Comparison of ENCODE assay signal across 1 fruit fly cellular context in the genomic region with DNA sequence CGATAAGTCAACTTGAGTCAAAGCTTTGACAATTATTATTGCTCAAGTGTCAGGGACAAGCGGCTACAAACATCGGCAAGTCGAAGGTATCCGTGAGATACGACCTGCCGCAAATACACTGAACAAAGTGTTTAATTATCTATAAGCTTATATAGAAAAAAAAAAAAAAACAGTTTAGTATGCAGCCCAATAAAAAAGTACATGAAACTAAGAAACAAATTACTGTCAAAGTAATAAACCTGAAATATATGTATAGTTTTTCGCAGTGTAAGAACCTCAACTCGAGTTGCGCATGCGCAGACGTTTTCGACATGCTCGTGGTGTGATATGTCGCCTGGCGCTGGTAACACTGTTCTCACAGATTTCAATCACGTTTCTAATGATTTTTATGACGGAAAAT.
TF ChIP-seq lines count a peak whose summit lies in the region.

No protein-coding gene starts in this region.

TF ChIP-seq in whole organism, embryonic, 481 proteins besides CTCF, POLR2A, EP300 and RAD21 (continued from another document and continues in another):
- TF ChIP-seq sens (GFP tag; lab: Kevin White, UChicago) = peak; percentile 88
- peak; percentile 15 for TF ChIP-seq twi (tag; optimal IDR thresholded peaks at IDR 0.05; lab: Kevin White, UChicago)
- TF ChIP-seq vnd (GFP tag; IDR thresholded peaks at IDR 0.05; lab: Robert Waterston, UW; ENCODE audit: partially characterized antibody) = no peak
- no peak for TF ChIP-seq CG15073 (GFP tag; optimal IDR thresholded peaks at IDR 0.05; lab: Kevin White, UChicago)
- TF ChIP-seq fd102C (GFP tag; optimal IDR thresholded peaks at IDR 0.05; lab: Kevin White, UChicago) = peak; percentile 68
- peak; percentile 46 for TF ChIP-seq CG10267 (tag; optimal IDR thresholded peaks at IDR 0.05; lab: Kevin White, UChicago)
- TF ChIP-seq CG4820 (GFP tag; optimal IDR thresholded peaks at IDR 0.05; lab: Kevin White, UChicago) = peak; percentile 56
- no peak for TF ChIP-seq lov (optimal IDR thresholded peaks at IDR 0.05; lab: Kevin White, UChicago)
- 0 out of 3 replicates have a peak, but pooled peaks have one; percentile 36 for TF ChIP-seq lov (GFP tag; IDR thresholded peaks at IDR 0.05; lab: Robert Waterston, UW)
- TF ChIP-seq lmd (GFP tag; IDR thresholded peaks at IDR 0.05; lab: Robert Waterston, UW) = 0 out of 2 replicates have a peak, but pooled peaks have one; percentile 29
- TF ChIP-seq CG12942 (GFP tag; optimal IDR thresholded peaks at IDR 0.05; lab: Kevin White, UChicago) = peak; percentile 10
- TF ChIP-seq pnt (GFP tag; optimal IDR thresholded peaks at IDR 0.05; lab: Kevin White, UChicago) = peak; percentile 36
- TF ChIP-seq sob (GFP tag; IDR thresholded peaks at IDR 0.05; lab: Robert Waterston, UW) = peak; percentile 55; the same call in 1 of the 2 replicates
- TF ChIP-seq trem (tag; optimal IDR thresholded peaks at IDR 0.05; lab: Kevin White, UChicago) = peak; percentile 30
- no peak for TF ChIP-seq CG14965 (GFP tag; optimal IDR thresholded peaks at IDR 0.05; lab: Kevin White, UChicago; ENCODE audit: borderline replicate concordance)
- TF ChIP-seq CG13775 (GFP tag; optimal IDR thresholded peaks at IDR 0.05; lab: Kevin White, UChicago) = peak; percentile 67
- TF ChIP-seq D (optimal IDR thresholded peaks at IDR 0.05; lab: Kevin White, UChicago) = no peak
- peak; percentile 41 for TF ChIP-seq D (GFP tag; optimal IDR thresholded peaks at IDR 0.05; lab: Kevin White, UChicago)
- TF ChIP-seq CG15479 (GFP tag; optimal IDR thresholded peaks at IDR 0.05; lab: Kevin White, UChicago) = peak; percentile 29
- peak; percentile 43 for TF ChIP-seq gcm (GFP tag; optimal IDR thresholded peaks at IDR 0.05; lab: Kevin White, UChicago)
- peak; percentile 54 for TF ChIP-seq CG30431 (GFP tag; optimal IDR thresholded peaks at IDR 0.05; lab: Kevin White, UChicago)
- no peak for TF ChIP-seq odd (GFP tag; optimal IDR thresholded peaks at IDR 0.05; lab: Kevin White, UChicago)
- TF ChIP-seq CG14860 (GFP tag; IDR thresholded peaks at IDR 0.05; lab: Robert Waterston, UW; ENCODE audit: partially characterized antibody) = no peak
- TF ChIP-seq shn (GFP tag; optimal IDR thresholded peaks at IDR 0.05; lab: Kevin White, UChicago) = no peak
- no peak for TF ChIP-seq sc (optimal IDR thresholded peaks at IDR 0.05; lab: Kevin White, UChicago)
- peak; percentile 59 for TF ChIP-seq sc (GFP tag; optimal IDR thresholded peaks at IDR 0.05; lab: Kevin White, UChicago)
- peak; percentile 44; the same call in 1 of the 2 replicates for TF ChIP-seq slbo (GFP tag; IDR thresholded peaks at IDR 0.05; lab: Robert Waterston, UW)
- peak; percentile 26 for TF ChIP-seq CG8924 (tag; optimal IDR thresholded peaks at IDR 0.05; lab: Kevin White, UChicago)
- peak; percentile 49 for TF ChIP-seq CG7556 (GFP tag; optimal IDR thresholded peaks at IDR 0.05; lab: Kevin White, UChicago)
- TF ChIP-seq CG16815 (GFP tag; optimal IDR thresholded peaks at IDR 0.05; lab: Kevin White, UChicago) = peak; percentile 56
- TF ChIP-seq CG2712 (tag; optimal IDR thresholded peaks at IDR 0.05; lab: Kevin White, UChicago) = peak; percentile 68
- peak; percentile 77 for TF ChIP-seq Ets65A (GFP tag; lab: Kevin White, UChicago)
- TF ChIP-seq salm (tag; optimal IDR thresholded peaks at IDR 0.05; lab: Kevin White, UChicago) = peak; percentile 30
- no peak for TF ChIP-seq CG13624 (GFP tag; optimal IDR thresholded peaks at IDR 0.05; lab: Kevin White, UChicago)
- peak in 1 of 3 experiments; percentile 82 for TF ChIP-seq lola (GFP tag; optimal IDR thresholded peaks at IDR 0.05; lab: Kevin White, UChicago)
- peak; percentile 24 for TF ChIP-seq ATbp (GFP tag; optimal IDR thresholded peaks at IDR 0.05; lab: Kevin White, UChicago)
- TF ChIP-seq H2.0 (GFP tag; IDR thresholded peaks at IDR 0.05; lab: Robert Waterston, UW) = 0 out of 2 replicates have a peak, but pooled peaks have one; percentile 33
- peak in 1 of 2 experiments; percentile 42 for TF ChIP-seq dpn (GFP tag; optimal IDR thresholded peaks at IDR 0.05; lab: Kevin White, UChicago)
- no peak for TF ChIP-seq pzg (GFP tag; optimal IDR thresholded peaks at IDR 0.05; lab: Kevin White, UChicago)
- TF ChIP-seq Usf (GFP tag; optimal IDR thresholded peaks at IDR 0.05; lab: Kevin White, UChicago) = peak; percentile 2
- TF ChIP-seq sug (tag; optimal IDR thresholded peaks at IDR 0.05; lab: Kevin White, UChicago) = no peak
- TF ChIP-seq CG8944 (GFP tag; optimal IDR thresholded peaks at IDR 0.05; lab: Kevin White, UChicago) = peak; percentile 12
- peak; percentile 42 for TF ChIP-seq CG4424 (GFP tag; optimal IDR thresholded peaks at IDR 0.05; lab: Kevin White, UChicago)
- TF ChIP-seq zf30C (GFP tag; optimal IDR thresholded peaks at IDR 0.05; lab: Kevin White, UChicago) = peak; percentile 35
- TF ChIP-seq CG4404 (GFP tag; IDR thresholded peaks at IDR 0.05; lab: Robert Waterston, UW) = peak; percentile 60
- TF ChIP-seq CG13424 (tag; optimal IDR thresholded peaks at IDR 0.05; lab: Kevin White, UChicago) = peak; percentile 37
- no peak for TF ChIP-seq HLH4C (GFP tag; IDR thresholded peaks at IDR 0.05; lab: Robert Waterston, UW; ENCODE audit: partially characterized antibody)
- TF ChIP-seq MTF-1 (GFP tag; optimal IDR thresholded peaks at IDR 0.05; lab: Kevin White, UChicago; ENCODE audit: borderline replicate concordance) = no peak
- peak; percentile 10 for TF ChIP-seq CG12236 (GFP tag; optimal IDR thresholded peaks at IDR 0.05; lab: Kevin White, UChicago)
- TF ChIP-seq Bdp1 (GFP tag; optimal IDR thresholded peaks at IDR 0.05; lab: Kevin White, UChicago) = peak; percentile 10
- peak; percentile 3 for TF ChIP-seq CG18619 (GFP tag; optimal IDR thresholded peaks at IDR 0.05; lab: Kevin White, UChicago)
- no peak for TF ChIP-seq Trl (optimal IDR thresholded peaks at IDR 0.05; lab: Kevin White, UChicago)
- TF ChIP-seq Trl (GFP tag; optimal IDR thresholded peaks at IDR 0.05; lab: Kevin White, UChicago) = no peak
- TF ChIP-seq CG9609 (GFP tag; optimal IDR thresholded peaks at IDR 0.05; lab: Kevin White, UChicago) = peak; percentile 35
- peak; percentile 38; the same call in 1 of the 3 replicates for TF ChIP-seq otp (GFP tag; IDR thresholded peaks at IDR 0.05; lab: Robert Waterston, UW)
- no peak for TF ChIP-seq CG3065 (GFP tag; optimal IDR thresholded peaks at IDR 0.05; lab: Kevin White, UChicago)
- TF ChIP-seq hb (GFP tag; IDR thresholded peaks at IDR 0.05; lab: Robert Waterston, UW; ENCODE audit: partially characterized antibody) = no peak
- peak; percentile 29 for TF ChIP-seq grn (GFP tag; optimal IDR thresholded peaks at IDR 0.05; lab: Kevin White, UChicago)
- peak; percentile 82 for TF ChIP-seq ara (GFP tag; IDR thresholded peaks at IDR 0.05; lab: Robert Waterston, UW)
- TF ChIP-seq CG8388 (GFP tag; optimal IDR thresholded peaks at IDR 0.05; lab: Kevin White, UChicago) = peak; percentile 71
- no peak for TF ChIP-seq trh (GFP tag; optimal IDR thresholded peaks at IDR 0.05; lab: Kevin White, UChicago)
- TF ChIP-seq Camta (GFP tag; optimal IDR thresholded peaks at IDR 0.05; lab: Kevin White, UChicago) = no peak
- 0 out of 2 replicates have a peak, but pooled peaks have one; percentile 8 for TF ChIP-seq CG32772 (GFP tag; IDR thresholded peaks at IDR 0.05; lab: Robert Waterston, UW)
- TF ChIP-seq CG10462 (GFP tag; optimal IDR thresholded peaks at IDR 0.05; lab: Kevin White, UChicago) = peak; percentile 51
- peak; percentile 57 for TF ChIP-seq CG2202 (tag; optimal IDR thresholded peaks at IDR 0.05; lab: Kevin White, UChicago)
- no peak for TF ChIP-seq CG2678 (tag; optimal IDR thresholded peaks at IDR 0.05; lab: Kevin White, UChicago)
- TF ChIP-seq CG9215 (GFP tag; IDR thresholded peaks at IDR 0.05; lab: Robert Waterston, UW) = no peak
- no peak for TF ChIP-seq ham (GFP tag; IDR thresholded peaks at IDR 0.05; lab: Robert Waterston, UW)
- TF ChIP-seq pho (GFP tag; optimal IDR thresholded peaks at IDR 0.05; lab: Kevin White, UChicago) = no peak
- peak; percentile 70 for TF ChIP-seq vvl (GFP tag; IDR thresholded peaks at IDR 0.05; lab: Robert Waterston, UW)
- TF ChIP-seq gem (tag; optimal IDR thresholded peaks at IDR 0.05; lab: Kevin White, UChicago) = peak; percentile 80
- no peak for TF ChIP-seq Ets97D (GFP tag; optimal IDR thresholded peaks at IDR 0.05; lab: Kevin White, UChicago)
- TF ChIP-seq zen2 (GFP tag; IDR thresholded peaks at IDR 0.05; lab: Robert Waterston, UW; ENCODE audit: partially characterized antibody) = no peak
- no peak for TF ChIP-seq Dll (GFP tag; IDR thresholded peaks at IDR 0.05; lab: Robert Waterston, UW; ENCODE audit: partially characterized antibody)
- peak; percentile 50 for TF ChIP-seq CG10209 (GFP tag; optimal IDR thresholded peaks at IDR 0.05; lab: Kevin White, UChicago)
- TF ChIP-seq Sry-β (GFP tag; optimal IDR thresholded peaks at IDR 0.05; lab: Kevin White, UChicago) = no peak
- TF ChIP-seq tap (tag; optimal IDR thresholded peaks at IDR 0.05; lab: Kevin White, UChicago) = no peak
- TF ChIP-seq bsh (GFP tag; optimal IDR thresholded peaks at IDR 0.05; lab: Kevin White, UChicago) = peak in 1 of 2 experiments; percentile 83
- TF ChIP-seq CG30403 (GFP tag; optimal IDR thresholded peaks at IDR 0.05; lab: Kevin White, UChicago) = peak; percentile 61
- no peak for TF ChIP-seq CG14050 (GFP tag; IDR thresholded peaks at IDR 0.05; lab: Robert Waterston, UW)
- peak; percentile 57 for TF ChIP-seq bab2 (GFP tag; optimal IDR thresholded peaks at IDR 0.05; lab: Kevin White, UChicago)
- no peak for TF ChIP-seq CG10654 (GFP tag; optimal IDR thresholded peaks at IDR 0.05; lab: Kevin White, UChicago)
- no peak for TF ChIP-seq CG2199 (GFP tag; IDR thresholded peaks at IDR 0.05; lab: Robert Waterston, UW)
- TF ChIP-seq Mad (GFP tag; optimal IDR thresholded peaks at IDR 0.05; lab: Kevin White, UChicago) = peak; percentile 17
- TF ChIP-seq ken (GFP tag; IDR thresholded peaks at IDR 0.05; lab: Robert Waterston, UW) = peak; percentile 66; the same call in 1 of the 3 replicates
- no peak for TF ChIP-seq Sry-δ (GFP tag; optimal IDR thresholded peaks at IDR 0.05; lab: Kevin White, UChicago)
- no peak for TF ChIP-seq Deaf1 (tag; optimal IDR thresholded peaks at IDR 0.05; lab: Kevin White, UChicago)
- TF ChIP-seq Ssrp (tag; optimal IDR thresholded peaks at IDR 0.05; lab: Kevin White, UChicago) = peak; percentile 54
- peak; percentile 2 for TF ChIP-seq CG2116 (GFP tag; optimal IDR thresholded peaks at IDR 0.05; lab: Kevin White, UChicago)
- TF ChIP-seq CoRest (tag; optimal IDR thresholded peaks at IDR 0.05; lab: Kevin White, UChicago) = peak; percentile 59
- peak; percentile 56 for TF ChIP-seq chn (GFP tag; optimal IDR thresholded peaks at IDR 0.05; lab: Kevin White, UChicago)
- no peak for TF ChIP-seq CG11247 (GFP tag; IDR thresholded peaks at IDR 0.05; lab: Robert Waterston, UW)
- TF ChIP-seq CG5245 (GFP tag; optimal IDR thresholded peaks at IDR 0.05; lab: Kevin White, UChicago) = peak; percentile 11
- peak; percentile 56; the same call in 1 of the 3 replicates for TF ChIP-seq gce (GFP tag; IDR thresholded peaks at IDR 0.05; lab: Robert Waterston, UW)
- TF ChIP-seq pita (GFP tag; optimal IDR thresholded peaks at IDR 0.05; lab: Kevin White, UChicago) = no peak
- TF ChIP-seq dmrt11E (tag; optimal IDR thresholded peaks at IDR 0.05; lab: Kevin White, UChicago) = peak; percentile 89
- TF ChIP-seq CG12744 (GFP tag; optimal IDR thresholded peaks at IDR 0.05; lab: Kevin White, UChicago) = peak; percentile 16
- peak; percentile 25 for TF ChIP-seq ac (GFP tag; optimal IDR thresholded peaks at IDR 0.05; lab: Kevin White, UChicago)
- no peak for TF ChIP-seq dmrt99B (tag; optimal IDR thresholded peaks at IDR 0.05; lab: Kevin White, UChicago)
- TF ChIP-seq ro (GFP tag; IDR thresholded peaks at IDR 0.05; lab: Robert Waterston, UW) = no peak
- peak in 1 of 2 experiments; percentile 27 for TF ChIP-seq Pdp1 (GFP tag; optimal IDR thresholded peaks at IDR 0.05; lab: Kevin White, UChicago)
- TF ChIP-seq Sox102F (GFP tag; optimal IDR thresholded peaks at IDR 0.05; lab: Kevin White, UChicago) = peak; percentile 51
- TF ChIP-seq ttk (GFP tag; IDR thresholded peaks at IDR 0.05; lab: Robert Waterston, UW) = peak; percentile 27; the same call in 1 of the 2 replicates
- no peak for TF ChIP-seq gt (GFP tag; IDR thresholded peaks at IDR 0.05; lab: Robert Waterston, UW)
- TF ChIP-seq Bteb2 (GFP tag; optimal IDR thresholded peaks at IDR 0.05; lab: Kevin White, UChicago) = peak; percentile 43
- peak; percentile 51; the same call in 1 of the 3 replicates for TF ChIP-seq Optix (GFP tag; IDR thresholded peaks at IDR 0.05; lab: Robert Waterston, UW)
- 0 out of 3 replicates have a peak, but pooled peaks have one; percentile 13 for TF ChIP-seq CG11093 (GFP tag; IDR thresholded peaks at IDR 0.05; lab: Robert Waterston, UW)
- TF ChIP-seq CG10366 (GFP tag; IDR thresholded peaks at IDR 0.05; lab: Robert Waterston, UW) = no peak
- TF ChIP-seq MBD-R2 (GFP tag; IDR thresholded peaks at IDR 0.05; lab: Robert Waterston, UW) = no peak
- TF ChIP-seq cad (GFP tag; optimal IDR thresholded peaks at IDR 0.05; lab: Kevin White, UChicago) = no peak
- TF ChIP-seq zfh1 (GFP tag; IDR thresholded peaks at IDR 0.05; lab: Robert Waterston, UW) = peak; percentile 73
- TF ChIP-seq Xbp1 (GFP tag; optimal IDR thresholded peaks at IDR 0.05; lab: Kevin White, UChicago) = peak; percentile 59
- peak; percentile 63 for TF ChIP-seq gsb-n (tag; optimal IDR thresholded peaks at IDR 0.05; lab: Kevin White, UChicago)
- peak; percentile 28 for TF ChIP-seq CG15696 (tag; optimal IDR thresholded peaks at IDR 0.05; lab: Kevin White, UChicago)
- TF ChIP-seq CG17328 (GFP tag; IDR thresholded peaks at IDR 0.05; lab: Robert Waterston, UW) = peak; percentile 79
- TF ChIP-seq ewg (GFP tag; optimal IDR thresholded peaks at IDR 0.05; lab: Kevin White, UChicago) = peak; percentile 63
- TF ChIP-seq pum (GFP tag; optimal IDR thresholded peaks at IDR 0.05; lab: Kevin White, UChicago) = peak; percentile 6
- TF ChIP-seq CG10321 (GFP tag; IDR thresholded peaks at IDR 0.05; lab: Robert Waterston, UW) = 0 out of 2 replicates have a peak, but pooled peaks have one; percentile 35
- peak in 1 of 2 experiments; percentile 3 for TF ChIP-seq Hr51 (GFP tag; optimal IDR thresholded peaks at IDR 0.05; lab: Kevin White, UChicago)
- peak; percentile 24 for TF ChIP-seq CG16863 (GFP tag; optimal IDR thresholded peaks at IDR 0.05; lab: Kevin White, UChicago)
- TF ChIP-seq CG3407 (GFP tag; optimal IDR thresholded peaks at IDR 0.05; lab: Kevin White, UChicago) = peak; percentile 32
- TF ChIP-seq Opbp (GFP tag; IDR thresholded peaks at IDR 0.05; lab: Robert Waterston, UW; ENCODE audit: partially characterized antibody) = no peak
- TF ChIP-seq CG12071 (GFP tag; optimal IDR thresholded peaks at IDR 0.05; lab: Kevin White, UChicago) = no peak
- peak; percentile 66 for TF ChIP-seq Chrac-16 (GFP tag; optimal IDR thresholded peaks at IDR 0.05; lab: Kevin White, UChicago)
- peak; percentile 65 for TF ChIP-seq tio (GFP tag; optimal IDR thresholded peaks at IDR 0.05; lab: Kevin White, UChicago)
